Worm (Caenorhabditis elegans) whole organism, L2 larva: ENCODE measurements around the gene enee-1.

Experiments used
- C34F6.9 ChIP-seq: fragments of 150-350 bp; optimal IDR thresholded peaks from 2 replicates; lab custom pipeline; 2014; ENCODE audit warnings: missing biosample characterization, missing genetic modification characterization
- Y55F3AM.14 ChIP-seq: fragments of 200-800 bp; sonication (Bioruptor generic); optimal IDR thresholded peaks from 2 replicates; lab custom pipeline; 2018; ENCODE audit warnings: mild to moderate bottlenecking, missing genetic modification characterization, missing compliant biosample characterization
- aly-2 ChIP-seq: fragments of 150-350 bp; optimal IDR thresholded peaks from 2 replicates; lab custom pipeline; 2014; ENCODE audit warnings: missing biosample characterization, missing genetic modification characterization
- egl-27 ChIP-seq: sonication (generic microtip); optimal IDR thresholded peaks from 3 replicates; lab custom pipeline; 2017; ENCODE audit warnings: missing biosample characterization, missing genetic modification reagents, missing genetic modification characterization
- elt-3 ChIP-seq: sonication (generic microtip); optimal IDR thresholded peaks from 2 replicates; lab custom pipeline; 2017; ENCODE audit warnings: missing biosample characterization, missing genetic modification characterization
- nhr-12 ChIP-seq: fragments of 150-350 bp; optimal IDR thresholded peaks from 2 replicates; lab custom pipeline; 2014; ENCODE audit warnings: missing biosample characterization, missing genetic modification characterization
- skn-1 ChIP-seq: sonication (generic microtip); optimal IDR thresholded peaks from 2 replicates; lab custom pipeline; 2017; ENCODE audit warnings: missing biosample characterization, missing genetic modification characterization
- snpc-4 ChIP-seq: fragments of 150-350 bp; optimal IDR thresholded peaks from 2 replicates; lab custom pipeline; 2014; ENCODE audit warnings: missing biosample characterization, missing genetic modification characterization
- zag-1 ChIP-seq: fragments of 150-350 bp; optimal IDR thresholded peaks from 2 replicates; lab custom pipeline; 2014; ENCODE audit warnings: missing biosample characterization, missing genetic modification characterization
- ztf-1 ChIP-seq: fragments of 200-800 bp; sonication (Bioruptor generic); conservative IDR thresholded peaks from 2 replicates; pipeline ENCODE4 v1.3.6; 2022; ENCODE audit warnings: missing genetic modification characterization, missing compliant biosample characterization
- ztf-11 ChIP-seq: sonication (generic microtip); optimal IDR thresholded peaks from 2 replicates; lab custom pipeline; 2017; ENCODE audit warnings: missing biosample characterization, missing genetic modification characterization
- ztf-4 ChIP-seq: fragments of 150-350 bp; optimal IDR thresholded peaks from 2 replicates; lab custom pipeline; 2014; ENCODE audit warnings: missing biosample characterization, missing genetic modification characterization

ce11 chrII:4793-5192 lies 19.7 kb upstream of the enee-1 start:
- TF ChIP-seq C34F6.9 (tag; lab: Kevin White, UChicago) (no peak), snpc-4 (tag; lab: Kevin White, UChicago) (no peak), ztf-4 (tag; lab: Kevin White, UChicago) (no peak), ztf-11 (no peak), elt-3 (tag; lab: Kevin White, UChicago) (no peak), nhr-12 (tag; lab: Kevin White, UChicago) (no peak), aly-2 (tag; lab: Kevin White, UChicago) (no peak), ztf-1 (GFP tag; lab: Robert Waterston, UW) (no peak), zag-1 (tag; lab: Kevin White, UChicago) (no peak), skn-1 (tag; lab: Kevin White, UChicago) (no peak), egl-27 (no peak), Y55F3AM.14 (no peak)
